Fruit fly (Drosophila melanogaster) whole organism, wandering third instar larva: ENCODE data around the gene Gbeta5.
A peak's percentile ranks its signal among the peaks of the same experiment; 100 is the strongest.

Experiments
- Abd-B ChIP-seq: fragments of >200 bp; optimal IDR thresholded peaks from 2 replicates; lab custom pipeline; 2017; ENCODE audit warnings: missing biosample characterization, missing genetic modification characterization
- CG32264 ChIP-seq: fragments of 200-800 bp; sonication (Bioruptor generic); optimal IDR thresholded peaks from 2 replicates; lab custom pipeline; 2016; ENCODE audit warnings: missing biosample characterization, missing genetic modification characterization
- CG9705 ChIP-seq: fragments of 200-800 bp; sonication (Bioruptor generic); optimal IDR thresholded peaks from 2 replicates; lab custom pipeline; 2018; ENCODE audit warnings: missing biosample characterization, mild to moderate bottlenecking, missing genetic modification characterization
- CrebA ChIP-seq: fragments of 200-800 bp; sonication (Bioruptor generic); optimal IDR thresholded peaks from 2 replicates; lab custom pipeline; 2016; ENCODE audit warnings: missing biosample characterization, mild to moderate bottlenecking, missing genetic modification characterization, borderline replicate concordance
- Dfd ChIP-seq: fragments of >200 bp; optimal IDR thresholded peaks from 2 replicates; lab custom pipeline; 2017; ENCODE audit warnings: missing biosample characterization, missing genetic modification characterization
- Dif ChIP-seq: fragments of 200-275, 200-300 bp; sonication (Bioruptor generic); optimal IDR thresholded peaks from 2 replicates; lab custom pipeline; 2018; ENCODE audit warnings: missing biosample characterization, missing genetic modification characterization; ENCODE audit not compliant: partially characterized antibody
- GATAd ChIP-seq: sonication (Bioruptor generic); optimal IDR thresholded peaks from 2 replicates; lab custom pipeline; 2016; ENCODE audit warnings: missing biosample characterization, missing genetic modification characterization
- HLH106 ChIP-seq: fragments of 200-800 bp; optimal IDR thresholded peaks from 3 replicates; lab custom pipeline; 2019; ENCODE audit warnings: missing biosample characterization, mild to moderate bottlenecking, missing genetic modification characterization, moderate library complexity
- Hnf4 ChIP-seq: fragments of 200-800 bp; sonication (Bioruptor generic); optimal IDR thresholded peaks from 2 replicates; lab custom pipeline; 2016; ENCODE audit warnings: missing biosample characterization, mild to moderate bottlenecking, missing genetic modification characterization
- Hr78 ChIP-seq: fragments of >200 bp; optimal IDR thresholded peaks from 2 replicates; lab custom pipeline; 2017; ENCODE audit warnings: missing biosample characterization, missing genetic modification characterization
- Hr83 ChIP-seq: fragments of 200-300 bp; sonication (Bioruptor generic); optimal IDR thresholded peaks from 2 replicates; lab custom pipeline; 2016; ENCODE audit warnings: missing biosample characterization, mild to moderate bottlenecking, missing genetic modification characterization, moderate library complexity; ENCODE audit not compliant: poor library complexity, severe bottlenecking
- Jra ChIP-seq: sonication (Bioruptor generic); optimal IDR thresholded peaks from 2 replicates; lab custom pipeline; 2016; ENCODE audit warnings: missing biosample characterization, missing genetic modification characterization
- Mio ChIP-seq: sonication (Bioruptor generic); optimal IDR thresholded peaks from 2 replicates; lab custom pipeline; 2016; ENCODE audit warnings: missing biosample characterization, missing genetic modification characterization
- Myc ChIP-seq: fragments of >200 bp; optimal IDR thresholded peaks from 2 replicates; lab custom pipeline; 2017
- N ChIP-seq: fragments of >200 bp; optimal IDR thresholded peaks from 2 replicates; lab custom pipeline; 2018; ENCODE audit warnings: missing biosample characterization, missing external identifiers, missing genetic modification characterization
- OdsH ChIP-seq: fragments of 200-800 bp; sonication (Bioruptor generic); optimal IDR thresholded peaks from 2 replicates; lab custom pipeline; 2016; ENCODE audit warnings: missing biosample characterization, mild to moderate bottlenecking, missing genetic modification characterization
- Rel ChIP-seq, 2 experiments: fragments of 200-800 bp; sonication (Bioruptor generic) in 1 of 2; optimal IDR thresholded peaks; 2 replicates in 1 of 2; 3 replicates in 1 of 2; lab custom pipeline; 2016 to 2019; ENCODE audit warnings: mild to moderate bottlenecking in 2 of 2, missing biosample characterization in 2 of 2, missing genetic modification characterization in 2 of 2, moderate library complexity in 1 of 2
- Sp1 ChIP-seq: fragments of 200-800 bp; sonication (Bioruptor generic); optimal IDR thresholded peaks from 3 replicates; lab custom pipeline; 2019; ENCODE audit warnings: missing biosample characterization, mild to moderate bottlenecking, missing genetic modification characterization, moderate library complexity
- Vsx2 ChIP-seq: fragments of 200-300, 225-300 bp; sonication (Bioruptor generic); optimal IDR thresholded peaks from 2 replicates; lab custom pipeline; 2018; ENCODE audit warnings: missing biosample characterization, missing genetic modification characterization; ENCODE audit not compliant: partially characterized antibody
- br ChIP-seq: fragments of 200-800 bp; sonication (Bioruptor generic); optimal IDR thresholded peaks from 2 replicates; lab custom pipeline; 2016; ENCODE audit warnings: missing biosample characterization, missing genetic modification characterization
- brk ChIP-seq: fragments of 200-800 bp; sonication (Bioruptor generic); optimal IDR thresholded peaks from 2 replicates; lab custom pipeline; 2016; ENCODE audit warnings: missing biosample characterization, mild to moderate bottlenecking, missing genetic modification characterization
- dl ChIP-seq, 2 experiments: fragments of 175-275, 200-275 bp in 1 of 2; fragments of 200-275 bp in 1 of 2; sonication (Bioruptor generic); optimal IDR thresholded peaks; lab custom pipeline; 2018; ENCODE audit warnings: mild to moderate bottlenecking in 2 of 2, missing biosample characterization in 2 of 2, missing genetic modification characterization in 2 of 2, moderate library complexity in 2 of 2; ENCODE audit not compliant: partially characterized antibody in 2 of 2, insufficient read depth in 1 of 2
- dmrt93B ChIP-seq: fragments of 200-800 bp; sonication (Bioruptor generic); optimal IDR thresholded peaks from 2 replicates; lab custom pipeline; 2018; ENCODE audit warnings: missing biosample characterization, mild to moderate bottlenecking, missing genetic modification characterization
- dsf ChIP-seq: sonication (Bioruptor generic); optimal IDR thresholded peaks from 2 replicates; lab custom pipeline; 2016; ENCODE audit warnings: missing biosample characterization, missing genetic modification characterization, borderline replicate concordance
- ey ChIP-seq: fragments of 200-800 bp; sonication (Bioruptor generic); optimal IDR thresholded peaks from 2 replicates; lab custom pipeline; 2016; ENCODE audit warnings: missing biosample characterization, missing genetic modification characterization
- foxo ChIP-seq, 2 experiments: fragments of 200-800 bp; sonication (Bioruptor generic); optimal IDR thresholded peaks; 2 replicates in 1 of 2; 3 replicates in 1 of 2; lab custom pipeline; 2016 to 2017; ENCODE audit warnings: missing biosample characterization in 2 of 2, missing genetic modification characterization in 2 of 2
- fru ChIP-seq: fragments of 200-800 bp; sonication (Bioruptor generic); optimal IDR thresholded peaks from 3 replicates; lab custom pipeline; 2016; ENCODE audit warnings: missing biosample characterization, mild to moderate bottlenecking, missing genetic modification characterization
- h ChIP-seq: fragments of 200-800 bp; sonication (Bioruptor generic); optimal IDR thresholded peaks from 3 replicates; lab custom pipeline; 2016; ENCODE audit warnings: missing biosample characterization, mild to moderate bottlenecking, missing genetic modification characterization
- jim ChIP-seq: fragments of 175-275, 200-325 bp; sonication (Bioruptor generic); optimal IDR thresholded peaks from 2 replicates; lab custom pipeline; 2016; ENCODE audit warnings: missing biosample characterization, mild to moderate bottlenecking, missing genetic modification characterization
- lola ChIP-seq: fragments of >200 bp; optimal IDR thresholded peaks from 2 replicates; lab custom pipeline; 2017; ENCODE audit warnings: missing biosample characterization, missing genetic modification characterization
- pan ChIP-seq: fragments of >200 bp; optimal IDR thresholded peaks from 2 replicates; lab custom pipeline; 2017
- psq ChIP-seq: fragments of 200-800 bp; sonication (Bioruptor generic); optimal IDR thresholded peaks from 3 replicates; lab custom pipeline; 2017; ENCODE audit warnings: missing biosample characterization, mild to moderate bottlenecking, missing genetic modification characterization, moderate library complexity
- rgr ChIP-seq: fragments of 200-800 bp; sonication (Bioruptor generic); optimal IDR thresholded peaks from 3 replicates; lab custom pipeline; 2016; ENCODE audit warnings: missing biosample characterization, mild to moderate bottlenecking, missing genetic modification characterization
- sage ChIP-seq: fragments of 200-800 bp; sonication (Bioruptor generic); optimal IDR thresholded peaks from 2 replicates; lab custom pipeline; 2016; ENCODE audit warnings: missing biosample characterization, mild to moderate bottlenecking, missing genetic modification characterization
- sv ChIP-seq: fragments of 200-800 bp; sonication (Bioruptor generic); optimal IDR thresholded peaks from 3 replicates; lab custom pipeline; 2016; ENCODE audit warnings: missing biosample characterization, missing genetic modification characterization
- tai ChIP-seq: sonication (Bioruptor generic); optimal IDR thresholded peaks from 2 replicates; lab custom pipeline; 2016; ENCODE audit warnings: missing biosample characterization, missing genetic modification characterization
- usp ChIP-seq: fragments of >200 bp; optimal IDR thresholded peaks from 2 replicates; lab custom pipeline; 2017; ENCODE audit warnings: missing biosample characterization, missing genetic modification characterization
- woc ChIP-seq: sonication (Bioruptor generic); optimal IDR thresholded peaks from 2 replicates; lab custom pipeline; 2016; ENCODE audit warnings: missing biosample characterization, mild to moderate bottlenecking, missing genetic modification characterization

Gbeta5 gene

dm6 chrX:8159754-8160153 lies 7.7 kb upstream of the Gbeta5 start, which contains the start of gene CG15337:
TSS of gene CG15337 (plus strand) at chrX:8160054.
- TF ChIP-seq Sp1 (GFP tag; lab: Kevin White, UChicago) (no peak), OdsH (no peak), Hnf4 (no peak), sv (GFP tag; lab: Kevin White, UChicago) (no peak), fru (GFP tag; lab: Kevin White, UChicago) (no peak), brk (GFP tag; lab: Kevin White, UChicago) (no peak), Dfd (GFP tag; lab: Kevin White, UChicago) (no peak), rgr (GFP tag; lab: Kevin White, UChicago) (no peak), woc (GFP tag; lab: Kevin White, UChicago) (no peak), Abd-B (GFP tag; lab: Kevin White, UChicago) (no peak)
- TF ChIP-seq, all 38 proteins: peak for 0

- no peak for TF ChIP-seq Dif
- no peak for TF ChIP-seq h (GFP tag; lab: Kevin White, UChicago)
- TF ChIP-seq Rel (GFP tag; optimal IDR thresholded peaks at IDR 0.05; lab: Kevin White, UChicago) = no peak
- no peak for TF ChIP-seq Rel (tag; optimal IDR thresholded peaks at IDR 0.05; lab: Kevin White, UChicago)
Measured at dm6 chrX:8158942-8159472, 6.9 kb upstream of the Gbeta5 start.

- TF ChIP-seq pan (lab: Kevin White, UChicago) (no peak), fru (GFP tag; lab: Kevin White, UChicago) (peak; percentile 80), dmrt93B (GFP tag; lab: Kevin White, UChicago) (no peak), CG9705 (peak; percentile 81), Jra (peak; percentile 65), Hr78 (no peak), Sp1 (GFP tag; lab: Kevin White, UChicago) (peak; percentile 79), psq (GFP tag; lab: Kevin White, UChicago) (peak; percentile 59), Dfd (GFP tag; lab: Kevin White, UChicago) (no peak), usp (GFP tag; lab: Kevin White, UChicago) (no peak), HLH106 (tag; lab: Kevin White, UChicago) (peak; percentile 86), Dif (no peak), h (GFP tag; lab: Kevin White, UChicago) (peak; percentile 75), N (GFP tag; lab: Kevin White, UChicago) (no peak), sage (GFP tag; lab: Kevin White, UChicago) (no peak), br (peak; percentile 0), woc (GFP tag; lab: Kevin White, UChicago) (peak; percentile 62), foxo (GFP tag; optimal IDR thresholded peaks at IDR 0.05; lab: Kevin White, UChicago) (peak in 1 of 2 experiments; percentile 74), Mio (GFP tag; lab: Kevin White, UChicago) (no peak), dsf (GFP tag; lab: Kevin White, UChicago) (no peak), lola (no peak), Hr83 (GFP tag; lab: Kevin White, UChicago) (peak; percentile 27), Vsx2 (no peak), dl (GFP tag; optimal IDR thresholded peaks at IDR 0.05; lab: Kevin White, UChicago; ENCODE audit: insufficient read depth in 1 of 2, partially characterized antibody in 2 of 2) (no peak), Rel (GFP tag; optimal IDR thresholded peaks at IDR 0.05; lab: Kevin White, UChicago) (no peak), Rel (tag; optimal IDR thresholded peaks at IDR 0.05; lab: Kevin White, UChicago) (peak; percentile 59), CrebA (GFP tag; lab: Kevin White, UChicago) (no peak), Myc (lab: Kevin White, UChicago) (peak; percentile 67), GATAd (GFP tag; lab: Kevin White, UChicago) (peak; percentile 11), sv (GFP tag; lab: Kevin White, UChicago) (peak; percentile 54), tai (no peak), brk (GFP tag; lab: Kevin White, UChicago) (no peak), Abd-B (GFP tag; lab: Kevin White, UChicago) (no peak), OdsH (peak; percentile 60), rgr (GFP tag; lab: Kevin White, UChicago) (peak; percentile 84), Hnf4 (no peak), jim (GFP tag; lab: Kevin White, UChicago) (no peak), ey (GFP tag; lab: Kevin White, UChicago) (peak; percentile 64), CG32264 (peak; percentile 32)
Measured at dm6 chrX:8157294-8157693, 5.2 kb upstream of the Gbeta5 start, which contains the start of the genes Traf6 and GIIIspla2. TSS of gene Traf6 (minus strand) at chrX:8157386. TSS of gene GIIIspla2 (plus strand) at chrX:8157628.
